Worm (Caenorhabditis elegans) whole organism, young adult: ENCODE results near the gene Y113G7B.15.

ENCODE experiments used
- B0261.1 ChIP-seq: sonication (generic microtip); optimal IDR thresholded peaks from 2 replicates; lab custom pipeline; 2016; ENCODE audit warnings: mild to moderate bottlenecking, missing genetic modification characterization, moderate library complexity, missing compliant biosample characterization
- B0336.3 ChIP-seq: fragments of 200-800 bp; sonication (Bioruptor generic); IDR thresholded peaks from 2 replicates; pipeline ENCODE4 v1.3.6; 2022; ENCODE audit warnings: missing genetic modification characterization, missing compliant biosample characterization
- C06A6.2 ChIP-seq: fragments of 200-800 bp; sonication (Bioruptor generic); conservative IDR thresholded peaks from 2 replicates; pipeline ENCODE4 v1.3.6; 2022; ENCODE audit warnings: missing genetic modification characterization, missing compliant biosample characterization
- C17E4.6 ChIP-seq: fragments of 200-800 bp; sonication (Bioruptor generic); IDR thresholded peaks from 2 replicates; pipeline ENCODE4 v1.3.6; 2022; ENCODE audit warnings: missing genetic modification reagents, missing genetic modification characterization, missing compliant biosample characterization
- F22D6.2 ChIP-seq: sonication (generic microtip); optimal IDR thresholded peaks from 2 replicates; lab custom pipeline; 2016; ENCODE audit warnings: mild to moderate bottlenecking, missing genetic modification characterization, missing compliant biosample characterization
- F37B4.10 ChIP-seq: fragments of 200-800 bp; sonication (Bioruptor generic); IDR thresholded peaks from 2 replicates; pipeline ENCODE4 v1.3.6; 2022; ENCODE audit warnings: missing genetic modification characterization, missing compliant biosample characterization
- F39B2.1 ChIP-seq: fragments of 200-800 bp; sonication (Bioruptor generic); IDR thresholded peaks from 2 replicates; pipeline ENCODE4 v1.3.6; 2022; ENCODE audit warnings: missing genetic modification reagents, missing genetic modification characterization, missing compliant biosample characterization
- F55B11.4 ChIP-seq: sonication (generic microtip); optimal IDR thresholded peaks from 2 replicates; lab custom pipeline; 2016; ENCODE audit warnings: missing compliant biosample characterization, missing genetic modification characterization, borderline replicate concordance; ENCODE audit not compliant: insufficient read depth
- T26A5.8 ChIP-seq: sonication (generic microtip); optimal IDR thresholded peaks from 2 replicates; lab custom pipeline; 2016; ENCODE audit warnings: missing genetic modification characterization, missing compliant biosample characterization
- Y53F4B.3 ChIP-seq: fragments of 200-800 bp; sonication (Bioruptor generic); IDR thresholded peaks from 2 replicates; pipeline ENCODE4 v1.3.6; 2022; ENCODE audit warnings: missing genetic modification reagents, missing genetic modification characterization, missing compliant biosample characterization
- Y67H2A.10 ChIP-seq: fragments of 200-800 bp; sonication (Bioruptor generic); conservative IDR thresholded peaks from 2 replicates; pipeline ENCODE4 v1.3.6; 2022; ENCODE audit warnings: missing genetic modification reagents, missing genetic modification characterization, missing compliant biosample characterization
- ZK185.1 ChIP-seq: sonication (generic microtip); optimal IDR thresholded peaks from 2 replicates; lab custom pipeline; 2016; ENCODE audit warnings: mild to moderate bottlenecking, missing genetic modification characterization, missing compliant biosample characterization; ENCODE audit not compliant: poor library complexity, severe bottlenecking
- aptf-2 ChIP-seq: fragments of 200-800 bp; sonication (Bioruptor generic); conservative IDR thresholded peaks from 2 replicates; pipeline ENCODE4 v1.3.6; 2022; ENCODE audit warnings: missing genetic modification reagents, missing genetic modification characterization, missing compliant biosample characterization
- athp-1 ChIP-seq: sonication (generic microtip); optimal IDR thresholded peaks from 2 replicates; lab custom pipeline; 2017; ENCODE audit warnings: mild to moderate bottlenecking, missing genetic modification characterization, missing compliant biosample characterization
- attf-6 ChIP-seq: fragments of 200-800 bp; sonication (Bioruptor generic); IDR thresholded peaks from 2 replicates; pipeline ENCODE4 v1.3.6; 2022; ENCODE audit warnings: missing genetic modification reagents, missing genetic modification characterization, missing compliant biosample characterization
- bed-1 ChIP-seq: fragments of 200-800 bp; sonication (Bioruptor generic); IDR thresholded peaks from 2 replicates; pipeline ENCODE4 v1.3.6; 2022; ENCODE audit warnings: missing genetic modification reagents, missing genetic modification characterization, missing compliant biosample characterization
- bed-2 ChIP-seq: fragments of 200-800 bp; sonication (Bioruptor generic); IDR thresholded peaks from 2 replicates; pipeline ENCODE4 v1.3.6; 2022; ENCODE audit warnings: missing genetic modification reagents, missing genetic modification characterization, missing compliant biosample characterization
- ccch-3 ChIP-seq: fragments of 200-800 bp; sonication (Bioruptor generic); optimal IDR thresholded peaks from 2 replicates; lab custom pipeline; 2018; ENCODE audit warnings: mild to moderate bottlenecking, missing genetic modification characterization, missing compliant biosample characterization
- cebp-1 ChIP-seq, 2 experiments: fragments of 200-800 bp in 1 of 2; sonication (Bioruptor generic) in 1 of 2; sonication (generic microtip) in 1 of 2; IDR thresholded peaks in 1 of 2; optimal IDR thresholded peaks in 1 of 2; 2 replicates each; pipeline versions ENCODE4 v1.3.6 to Lab custom; 2017 to 2022; ENCODE audit warnings: missing compliant biosample characterization in 2 of 2, missing genetic modification characterization in 2 of 2, mild to moderate bottlenecking in 1 of 2, missing genetic modification reagents in 1 of 2, moderate library complexity in 1 of 2
- ceh-58 ChIP-seq: fragments of 200-800 bp; sonication (Bioruptor generic); IDR thresholded peaks from 2 replicates; pipeline ENCODE4 v1.3.6; 2022; ENCODE audit warnings: missing genetic modification characterization, missing compliant biosample characterization
- efl-1 ChIP-seq: fragments of 150-350 bp; optimal IDR thresholded peaks from 2 replicates; lab custom pipeline; 2014; ENCODE audit warnings: missing biosample characterization, missing genetic modification reagents, missing genetic modification characterization
- egl-18 ChIP-seq: fragments of 200-800 bp; sonication (Bioruptor generic); IDR thresholded peaks from 2 replicates; pipeline ENCODE4 v1.3.6; 2022; ENCODE audit warnings: missing genetic modification reagents, missing genetic modification characterization, missing compliant biosample characterization
- egrh-3 ChIP-seq: fragments of 200-800 bp; sonication (Bioruptor generic); IDR thresholded peaks from 2 replicates; pipeline ENCODE4 v1.3.6; 2022; ENCODE audit warnings: missing genetic modification reagents, missing genetic modification characterization, missing compliant biosample characterization
- fkh-3 ChIP-seq: sonication (generic microtip); optimal IDR thresholded peaks from 2 replicates; lab custom pipeline; 2016; ENCODE audit warnings: mild to moderate bottlenecking, missing genetic modification characterization, missing compliant biosample characterization
- hlh-12 ChIP-seq: sonication (generic microtip); optimal IDR thresholded peaks from 2 replicates; lab custom pipeline; 2016; ENCODE audit warnings: missing genetic modification characterization, missing compliant biosample characterization
- hlh-26 ChIP-seq: fragments of 200-800 bp; sonication (Bioruptor generic); conservative IDR thresholded peaks from 2 replicates; pipeline ENCODE4 v1.3.6; 2022; ENCODE audit warnings: missing genetic modification reagents, missing genetic modification characterization, missing compliant biosample characterization
- hsf-1 ChIP-seq: fragments of 200-800 bp; sonication (Bioruptor generic); IDR thresholded peaks from 2 replicates; pipeline ENCODE4 v1.3.6; 2022; ENCODE audit warnings: missing genetic modification reagents, missing genetic modification characterization, missing compliant biosample characterization
- lin-26 ChIP-seq: fragments of 200-800 bp; sonication (Bioruptor generic); IDR thresholded peaks from 2 replicates; pipeline ENCODE4 v1.3.6; 2022; ENCODE audit warnings: missing genetic modification reagents, missing genetic modification characterization, missing compliant biosample characterization
- mcd-1 ChIP-seq: fragments of 200-800 bp; sonication (Bioruptor generic); IDR thresholded peaks from 2 replicates; pipeline ENCODE4 v1.3.6; 2022; ENCODE audit warnings: missing genetic modification reagents, missing genetic modification characterization, missing compliant biosample characterization
- nfya-2 ChIP-seq: fragments of 200-800 bp; sonication (Bioruptor generic); IDR thresholded peaks from 2 replicates; pipeline ENCODE4 v1.3.6; 2022; ENCODE audit warnings: missing genetic modification reagents, missing genetic modification characterization, missing compliant biosample characterization
- nhr-27 ChIP-seq: fragments of 200-800 bp; sonication (Bioruptor generic); optimal IDR thresholded peaks from 2 replicates; lab custom pipeline; 2018; ENCODE audit warnings: mild to moderate bottlenecking, missing genetic modification characterization, moderate library complexity, missing compliant biosample characterization
- nhr-80 ChIP-seq: sonication (generic microtip); optimal IDR thresholded peaks from 2 replicates; lab custom pipeline; 2016; ENCODE audit warnings: missing genetic modification characterization, missing compliant biosample characterization
- pbrm-1 ChIP-seq: fragments of 200-800 bp; sonication (Bioruptor generic); IDR thresholded peaks from 2 replicates; pipeline ENCODE4 v1.3.6; 2022; ENCODE audit warnings: missing genetic modification reagents, missing genetic modification characterization, missing compliant biosample characterization
- rpc-1 ChIP-seq, 2 experiments: fragments of 150-350 bp in 1 of 2; sonication (generic microtip) in 1 of 2; optimal IDR thresholded peaks; 2 replicates each; lab custom pipeline; 2014 to 2018; ENCODE audit warnings: missing biosample characterization in 1 of 2, missing genetic modification characterization in 1 of 2, missing genetic modification reagents in 1 of 2, missing genotype in 1 of 2
- sea-2 ChIP-seq: fragments of 200-800 bp; sonication (Bioruptor generic); IDR thresholded peaks from 2 replicates; pipeline ENCODE4 v1.3.6; 2022; ENCODE audit warnings: missing genetic modification characterization, missing compliant biosample characterization
- snpc-1.3 ChIP-seq: sonication (generic microtip); optimal IDR thresholded peaks from 2 replicates; lab custom pipeline; 2017; ENCODE audit warnings: missing genetic modification characterization, mild to moderate bottlenecking, missing compliant biosample characterization, antibody characterized with exemption, moderate library complexity, missing genotype, missing genetic modification reagents; ENCODE audit not compliant: insufficient read depth
- somi-1 ChIP-seq: fragments of 200-800 bp; sonication (Bioruptor generic); optimal IDR thresholded peaks from 2 replicates; lab custom pipeline; 2018; ENCODE audit warnings: mild to moderate bottlenecking, missing genetic modification characterization, missing compliant biosample characterization
- tbx-9 ChIP-seq: sonication (generic microtip); optimal IDR thresholded peaks from 2 replicates; lab custom pipeline; 2016; ENCODE audit warnings: borderline replicate concordance, missing genetic modification characterization, inconsistent platforms, missing compliant biosample characterization
- tlf-1 ChIP-seq: fragments of 200-800 bp; sonication (Bioruptor generic); optimal IDR thresholded peaks from 2 replicates; lab custom pipeline; 2018; ENCODE audit warnings: mild to moderate bottlenecking, missing genetic modification characterization, missing compliant biosample characterization
- unc-130 ChIP-seq: sonication (generic microtip); optimal IDR thresholded peaks from 2 replicates; lab custom pipeline; 2016; ENCODE audit warnings: missing genetic modification reagents, missing genetic modification characterization, missing compliant biosample characterization
- unc-62 ChIP-seq: fragments of 150-350 bp; optimal IDR thresholded peaks from 2 replicates; lab custom pipeline; 2014; ENCODE audit warnings: missing biosample characterization, missing genetic modification reagents, missing genetic modification characterization
- ztf-18 ChIP-seq: sonication (generic microtip); optimal IDR thresholded peaks from 2 replicates; lab custom pipeline; 2016; ENCODE audit warnings: missing genotype, mild to moderate bottlenecking, missing genetic modification characterization, missing compliant biosample characterization
- ztf-22 ChIP-seq: fragments of 200-800 bp; sonication (Bioruptor generic); optimal IDR thresholded peaks from 2 replicates; lab custom pipeline; 2018; ENCODE audit warnings: mild to moderate bottlenecking, missing genetic modification characterization, moderate library complexity, missing compliant biosample characterization
- ztf-26 ChIP-seq: sonication (generic microtip); optimal IDR thresholded peaks from 2 replicates; lab custom pipeline; 2017; ENCODE audit warnings: missing genetic modification characterization, missing compliant biosample characterization
- ztf-28 ChIP-seq: fragments of 200-800 bp; sonication (Bioruptor generic); IDR thresholded peaks from 2 replicates; pipeline ENCODE4 v1.3.6; 2022; ENCODE audit warnings: missing genetic modification reagents, missing genetic modification characterization, missing compliant biosample characterization

Gene Y113G7B.15

DNA sequence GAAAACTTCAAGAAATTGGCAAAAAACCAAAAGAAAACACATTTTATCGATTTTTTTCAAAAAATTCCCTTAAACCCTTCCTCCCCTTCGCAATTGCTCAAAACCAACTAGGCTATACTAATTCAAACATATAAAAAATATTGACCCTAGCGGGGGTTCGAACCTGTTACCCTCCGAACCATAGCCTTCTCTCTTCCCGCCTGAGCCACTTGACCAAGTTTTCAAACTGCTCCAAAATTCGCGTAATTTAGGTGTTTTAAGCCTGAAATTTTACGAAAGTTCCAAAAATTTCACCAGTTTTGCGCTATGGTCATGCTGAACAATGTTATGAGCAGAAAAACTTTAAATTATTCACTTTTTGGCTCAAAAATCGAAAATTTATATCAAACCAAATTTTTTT lies 796 bp upstream of the Y113G7B.15 start (continued):
- TF ChIP-seq pbrm-1 (GFP tag; lab: Robert Waterston, UW) (0 out of 2 replicates have a peak, but pooled peaks have one; percentile 14), tbx-9 (no peak), Y53F4B.3 (no peak), hsf-1 (no peak), F22D6.2 (tag; lab: Kevin White, UChicago) (no peak), T26A5.8 (tag; lab: Kevin White, UChicago) (no peak), Y67H2A.10 (GFP tag; lab: Robert Waterston, UW) (no peak), ztf-26 (no peak), sea-2 (GFP tag; lab: Robert Waterston, UW) (no peak), attf-6 (0 out of 2 replicates have a peak, but pooled peaks have one; percentile 37), snpc-1.3 (tag; lab: Kevin White, UChicago) (no peak), nfya-2 (no peak), efl-1 (GFP tag; lab: Kevin White, UChicago) (no peak), B0261.1 (tag; lab: Kevin White, UChicago) (peak; percentile 27), egrh-3 (no peak), nhr-27 (tag; lab: Kevin White, UChicago) (no peak), ztf-28 (no peak), C06A6.2 (GFP tag; lab: Robert Waterston, UW) (no peak), lin-26 (GFP tag; lab: Robert Waterston, UW) (peak; percentile 42; the same call in 1 of the 2 replicates), athp-1 (tag; lab: Kevin White, UChicago) (no peak), bed-2 (GFP tag; lab: Robert Waterston, UW) (no peak), fkh-3 (tag; lab: Kevin White, UChicago) (no peak), unc-130 (GFP tag; lab: Kevin White, UChicago) (no peak), rpc-1 (optimal IDR thresholded peaks at IDR 0.05; lab: Kevin White, UChicago) (no peak), rpc-1 (tag; optimal IDR thresholded peaks at IDR 0.05; lab: Kevin White, UChicago) (peak; percentile 51), F55B11.4 (tag; lab: Kevin White, UChicago) (no peak), egl-18 (no peak), ztf-18 (tag; lab: Kevin White, UChicago) (no peak), ceh-58 (GFP tag; lab: Robert Waterston, UW) (no peak), C17E4.6 (GFP tag; lab: Robert Waterston, UW) (no peak), mcd-1 (no peak), ccch-3 (GFP tag; lab: Kevin White, UChicago) (no peak), aptf-2 (GFP tag; lab: Robert Waterston, UW) (no peak), somi-1 (no peak), ZK185.1 (tag; lab: Kevin White, UChicago) (no peak), hlh-12 (no peak)

DNA sequence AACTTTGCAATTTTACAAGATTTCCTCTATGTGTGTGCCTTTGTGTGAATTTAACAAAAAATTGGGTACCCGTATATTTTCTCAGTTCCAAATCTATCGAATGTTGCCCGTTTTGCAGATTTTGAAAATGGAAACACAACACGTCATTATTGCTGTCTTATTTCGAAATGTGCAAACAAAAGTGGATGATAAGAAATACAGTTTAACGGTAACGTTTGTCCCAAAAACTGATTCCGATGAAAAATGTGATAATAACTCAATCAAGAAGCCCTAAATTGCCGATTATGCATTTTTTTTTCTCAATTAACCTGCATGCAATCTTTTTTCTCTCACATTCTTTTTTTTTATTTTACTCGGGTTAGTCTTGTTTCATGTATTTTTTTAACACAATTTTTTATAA lies 8.3 kb downstream of the Y113G7B.15 start:
- TF ChIP-seq cebp-1 (GFP tag; IDR thresholded peaks at IDR 0.05; lab: Robert Waterston, UW), result no peak
- TF ChIP-seq cebp-1 (tag; optimal IDR thresholded peaks at IDR 0.05; lab: Kevin White, UChicago), result peak; percentile 50
- TF ChIP-seq B0336.3 (GFP tag; lab: Robert Waterston, UW), result no peak
- TF ChIP-seq unc-62, result no peak
- TF ChIP-seq nhr-80 (tag; lab: Kevin White, UChicago), result peak; percentile 65
- no peak for TF ChIP-seq tlf-1 (GFP tag; lab: Kevin White, UChicago)
- TF ChIP-seq hsf-1, result no peak
- no peak for TF ChIP-seq F39B2.1 (GFP tag; lab: Robert Waterston, UW)
- TF ChIP-seq F37B4.10, result no peak
- no peak for TF ChIP-seq ztf-22 (GFP tag; lab: Kevin White, UChicago)
- no peak for TF ChIP-seq bed-1 (GFP tag; lab: Robert Waterston, UW)
- TF ChIP-seq hlh-26, result no peak
